Fruit fly (Drosophila melanogaster) whole organism, embryonic: Measurements from ENCODE around the gene Jhbp12.

Experiments used
- CG10209 ChIP-seq: fragments of 200-800 bp; sonication (Bioruptor generic); optimal IDR thresholded peaks from 3 replicates; lab custom pipeline; 2017; ENCODE audit warnings: missing biosample characterization, mild to moderate bottlenecking, missing genetic modification characterization, missing genetic modification reagents
- CG10267 ChIP-seq: fragments of 200-800 bp; sonication (Bioruptor generic); optimal IDR thresholded peaks from 2 replicates; lab custom pipeline; 2018; ENCODE audit warnings: missing biosample characterization, mild to moderate bottlenecking, missing genetic modification characterization, moderate library complexity
- CG10543 ChIP-seq: fragments of 200-800 bp; sonication (Bioruptor generic); optimal IDR thresholded peaks from 3 replicates; lab custom pipeline; 2017; ENCODE audit warnings: missing biosample characterization, mild to moderate bottlenecking, missing genetic modification characterization, moderate library complexity
- CG12071 ChIP-seq: fragments of 200-800 bp; sonication (Bioruptor generic); optimal IDR thresholded peaks from 3 replicates; lab custom pipeline; 2018; ENCODE audit warnings: missing biosample characterization, mild to moderate bottlenecking, missing genetic modification characterization
- CG12769 ChIP-seq: fragments of 200-800 bp; sonication (Bioruptor generic); optimal IDR thresholded peaks from 2 replicates; lab custom pipeline; 2019; ENCODE audit warnings: missing biosample characterization, mild to moderate bottlenecking, missing genetic modification characterization, moderate library complexity
- CG14014 ChIP-seq: fragments of 200-800 bp; sonication (Bioruptor generic); IDR thresholded peaks from 2 replicates; pipeline ENCODE4 v1.3.6; 2022; ENCODE audit warnings: missing biosample characterization, missing genetic modification characterization
- CG14860 ChIP-seq: fragments of 200-800 bp; sonication (Bioruptor generic); IDR thresholded peaks from 3 replicates; pipeline ENCODE4 v1.3.6; 2022; ENCODE audit warnings: missing biosample characterization, missing genetic modification characterization; ENCODE audit not compliant: partially characterized antibody
- CG15479 ChIP-seq: fragments of 200-800 bp; sonication (Bioruptor generic); optimal IDR thresholded peaks from 3 replicates; lab custom pipeline; 2019; ENCODE audit warnings: missing biosample characterization, mild to moderate bottlenecking, missing genetic modification characterization, moderate library complexity
- CG17385 ChIP-seq: fragments of 200-800 bp; sonication (Bioruptor generic); optimal IDR thresholded peaks from 3 replicates; lab custom pipeline; 2018; ENCODE audit warnings: missing biosample characterization, mild to moderate bottlenecking, missing genetic modification characterization
- CG18476 ChIP-seq: fragments of 200-800 bp; sonication (Bioruptor generic); optimal IDR thresholded peaks from 2 replicates; lab custom pipeline; 2016; ENCODE audit warnings: missing biosample characterization, mild to moderate bottlenecking, missing genetic modification characterization
- CG2678 ChIP-seq: fragments of 200-800 bp; sonication (Bioruptor generic); optimal IDR thresholded peaks from 3 replicates; lab custom pipeline; 2019; ENCODE audit warnings: missing biosample characterization, mild to moderate bottlenecking, missing genetic modification characterization, moderate library complexity
- CG31388 ChIP-seq: fragments of 200-800 bp; sonication (Bioruptor generic); optimal IDR thresholded peaks from 2 replicates; lab custom pipeline; 2016; ENCODE audit warnings: missing biosample characterization, missing genetic modification characterization
- CG3163 ChIP-seq: fragments of 200-800 bp; sonication (Bioruptor generic); optimal IDR thresholded peaks from 3 replicates; lab custom pipeline; 2016; ENCODE audit warnings: missing biosample characterization, missing genetic modification characterization
- CG4328 ChIP-seq: fragments of 200-800 bp; sonication (Bioruptor generic); optimal IDR thresholded peaks from 3 replicates; lab custom pipeline; 2017; ENCODE audit warnings: missing biosample characterization, missing genetic modification reagents, missing genetic modification characterization
- CG6175 ChIP-seq: fragments of 200-800 bp; sonication (Bioruptor generic); IDR thresholded peaks from 3 replicates; pipeline ENCODE4 v1.3.6; 2022; ENCODE audit warnings: missing biosample characterization, missing genetic modification characterization
- CG6689 ChIP-seq: fragments of 200-800 bp; sonication (Bioruptor generic); IDR thresholded peaks from 2 replicates; pipeline ENCODE4 v1.3.6; 2022; ENCODE audit warnings: missing biosample characterization, missing genetic modification characterization
- CG7928 ChIP-seq: fragments of 200-800 bp; sonication (Bioruptor generic); optimal IDR thresholded peaks from 2 replicates; lab custom pipeline; 2017; ENCODE audit warnings: missing biosample characterization, mild to moderate bottlenecking, missing genetic modification characterization
- CG9817 ChIP-seq: fragments of 200-800 bp; sonication (Bioruptor generic); optimal IDR thresholded peaks from 2 replicates; lab custom pipeline; 2018; ENCODE audit warnings: missing biosample characterization, mild to moderate bottlenecking, missing genetic modification characterization, moderate library complexity
- D19A ChIP-seq: fragments of 200-800 bp; optimal IDR thresholded peaks from 3 replicates; lab custom pipeline; 2019; ENCODE audit warnings: missing biosample characterization, mild to moderate bottlenecking, missing genetic modification characterization, moderate library complexity
- Dek ChIP-seq: fragments of 200-800 bp; sonication (Bioruptor generic); optimal IDR thresholded peaks from 3 replicates; lab custom pipeline; 2019; ENCODE audit warnings: missing biosample characterization, mild to moderate bottlenecking, missing genetic modification characterization, moderate library complexity
- Dp ChIP-seq: fragments of 200-800 bp; sonication (Bioruptor generic); optimal IDR thresholded peaks from 2 replicates; lab custom pipeline; 2018; ENCODE audit warnings: missing biosample characterization, mild to moderate bottlenecking, missing genetic modification characterization, moderate library complexity
- Drgx ChIP-seq: fragments of 200-800 bp; sonication (Bioruptor generic); IDR thresholded peaks from 2 replicates; pipeline ENCODE4 v1.3.6; 2022; ENCODE audit warnings: missing biosample characterization, missing genetic modification characterization
- E2f1 ChIP-seq: fragments of 200-800 bp; sonication (Bioruptor generic); IDR thresholded peaks from 2 replicates; pipeline ENCODE4 v1.3.6; 2022; ENCODE audit warnings: missing biosample characterization, missing genetic modification characterization
- Lhr ChIP-seq: fragments of 200-800 bp; sonication (Bioruptor generic); optimal IDR thresholded peaks from 3 replicates; lab custom pipeline; 2017; ENCODE audit warnings: mild to moderate bottlenecking, missing biosample characterization, missing genetic modification reagents, missing genetic modification characterization
- Neu2 ChIP-seq: fragments of 200-800 bp; sonication (Bioruptor generic); optimal IDR thresholded peaks from 3 replicates; lab custom pipeline; 2016; ENCODE audit warnings: missing biosample characterization, missing genetic modification characterization, borderline replicate concordance
- Nf-YC ChIP-seq: fragments of 200-800 bp; optimal IDR thresholded peaks from 3 replicates; lab custom pipeline; 2019; ENCODE audit warnings: missing biosample characterization, mild to moderate bottlenecking, missing genetic modification characterization, moderate library complexity
- amos ChIP-seq: fragments of 200-800 bp; sonication (Bioruptor generic); IDR thresholded peaks from 2 replicates; pipeline ENCODE4 v1.3.6; 2022; ENCODE audit warnings: missing biosample characterization, missing genetic modification characterization; ENCODE audit not compliant: partially characterized antibody
- ap ChIP-seq: fragments of 200-800 bp; sonication (Bioruptor generic); IDR thresholded peaks from 2 replicates; pipeline ENCODE4 v1.3.6; 2022; ENCODE audit warnings: missing biosample characterization, missing genetic modification characterization
- ara ChIP-seq: fragments of 200-800 bp; sonication (Bioruptor generic); IDR thresholded peaks from 2 replicates; pipeline ENCODE4 v1.3.6; 2022; ENCODE audit warnings: missing biosample characterization, missing genetic modification characterization
- ash1 ChIP-seq: fragments of 200-800 bp; sonication (Bioruptor generic); optimal IDR thresholded peaks from 2 replicates; lab custom pipeline; 2018; ENCODE audit warnings: missing biosample characterization, mild to moderate bottlenecking, missing genetic modification characterization
- bbx ChIP-seq: fragments of 200-800 bp; sonication (Bioruptor generic); IDR thresholded peaks from 2 replicates; pipeline ENCODE4 v1.3.6; 2022; ENCODE audit warnings: missing biosample characterization, missing genetic modification characterization; ENCODE audit not compliant: partially characterized antibody
- dmrt99B ChIP-seq: fragments of 200-800 bp; sonication (Bioruptor generic); optimal IDR thresholded peaks from 2 replicates; lab custom pipeline; 2018; ENCODE audit warnings: missing biosample characterization, mild to moderate bottlenecking, missing genetic modification characterization, moderate library complexity
- fru ChIP-seq: fragments of >200 bp; optimal IDR thresholded peaks from 2 replicates; lab custom pipeline; 2017
- gem ChIP-seq: fragments of 200-800 bp; sonication (Bioruptor generic); optimal IDR thresholded peaks from 2 replicates; lab custom pipeline; 2019; ENCODE audit warnings: missing biosample characterization, mild to moderate bottlenecking, missing genetic modification characterization, moderate library complexity
- gsb ChIP-seq: fragments of 200-800 bp; sonication (Bioruptor generic); IDR thresholded peaks from 2 replicates; pipeline ENCODE4 v1.3.6; 2022; ENCODE audit warnings: missing biosample characterization, missing genetic modification characterization
- h ChIP-seq: fragments of >200 bp; optimal IDR thresholded peaks from 2 replicates; lab custom pipeline; 2017
- hbn ChIP-seq: fragments of 200-800 bp; sonication (Bioruptor generic); IDR thresholded peaks from 2 replicates; pipeline ENCODE4 v1.3.6; 2022; ENCODE audit warnings: missing biosample characterization, missing genetic modification characterization; ENCODE audit not compliant: partially characterized antibody
- jing ChIP-seq: fragments of 200-800 bp; sonication (Bioruptor generic); optimal IDR thresholded peaks from 2 replicates; lab custom pipeline; 2018; ENCODE audit warnings: missing biosample characterization, mild to moderate bottlenecking, missing genetic modification characterization
- lov ChIP-seq, 2 experiments: fragments of 200-800 bp in 1 of 2; fragments of >200 bp in 1 of 2; sonication (Bioruptor generic) in 1 of 2; IDR thresholded peaks in 1 of 2; optimal IDR thresholded peaks in 1 of 2; 2 replicates in 1 of 2; 3 replicates in 1 of 2; pipeline versions ENCODE4 v1.3.6 to Lab custom; 2017 to 2022; ENCODE audit warnings: missing biosample characterization in 1 of 2, missing genetic modification characterization in 1 of 2
- maf-S ChIP-seq: fragments of 200-800 bp; sonication (Bioruptor generic); optimal IDR thresholded peaks from 2 replicates; lab custom pipeline; 2016; ENCODE audit warnings: missing biosample characterization, missing genetic modification characterization
- mirr ChIP-seq: fragments of 200-800 bp; sonication (Bioruptor generic); optimal IDR thresholded peaks from 3 replicates; lab custom pipeline; 2018; ENCODE audit warnings: missing biosample characterization, mild to moderate bottlenecking, missing genetic modification characterization
- prd ChIP-seq, 3 experiments: fragments of >200 bp in 2 of 3; fragments of 200-800 bp in 1 of 3; sonication (Bioruptor generic) in 1 of 3; optimal IDR thresholded peaks in 2 of 3; IDR thresholded peaks in 1 of 3; 2 replicates in 2 of 3; 3 replicates in 1 of 3; pipeline versions ENCODE4 v1.3.6 to Lab custom; 2017 to 2022; ENCODE audit warnings: missing biosample characterization in 1 of 3, missing genetic modification characterization in 1 of 3
- pzg ChIP-seq: fragments of 200-800 bp; sonication (Bioruptor generic); optimal IDR thresholded peaks from 3 replicates; lab custom pipeline; 2018; ENCODE audit warnings: missing biosample characterization, mild to moderate bottlenecking, missing genetic modification characterization, moderate library complexity
- schlank ChIP-seq: fragments of 200-800 bp; sonication (Bioruptor generic); optimal IDR thresholded peaks from 2 replicates; lab custom pipeline; 2018; ENCODE audit warnings: missing biosample characterization, mild to moderate bottlenecking, missing genetic modification characterization
- sim ChIP-seq: fragments of 200-800 bp; sonication (Bioruptor generic); IDR thresholded peaks from 2 replicates; pipeline ENCODE4 v1.3.6; 2022; ENCODE audit warnings: missing biosample characterization, missing genetic modification characterization
- toy ChIP-seq: fragments of 200-800 bp; sonication (Bioruptor generic); IDR thresholded peaks from 2 replicates; pipeline ENCODE4 v1.3.6; 2022; ENCODE audit warnings: missing biosample characterization, missing genetic modification characterization
- vnd ChIP-seq: fragments of 200-800 bp; sonication (Bioruptor generic); IDR thresholded peaks from 3 replicates; pipeline ENCODE4 v1.3.6; 2022; ENCODE audit warnings: missing biosample characterization, missing genetic modification characterization; ENCODE audit not compliant: partially characterized antibody

Jhbp12 gene

dm6 chr3R:24543676-24544277 is 19.2 kb downstream of the Jhbp12 start, which contains the start of gene Cftr (continued):
- TF ChIP-seq dmrt99B (tag; lab: Kevin White, UChicago) (peak; percentile 5), ara (GFP tag; lab: Robert Waterston, UW) (no peak), CG12071 (peak; percentile 77)

dm6 chr3R:24544388-24544787 is 19.8 kb downstream of the Jhbp12 start, which contains the start of gene Esyt2:
Gene Esyt2 (plus strand): TSS chr3R:24544719.
- TF ChIP-seq Nf-YC (no peak), D19A (tag; lab: Kevin White, UChicago) (peak; percentile 15), CG10267 (tag; lab: Kevin White, UChicago) (no peak), CG7928 (no peak), bbx (GFP tag; lab: Robert Waterston, UW) (peak; percentile 20; the same call in 1 of the 2 replicates), E2f1 (GFP tag; lab: Robert Waterston, UW) (peak; percentile 86), CG10543 (GFP tag; lab: Kevin White, UChicago) (no peak), pzg (GFP tag; lab: Kevin White, UChicago) (no peak), Dek (tag; lab: Kevin White, UChicago) (peak; percentile 66), schlank (no peak), gem (tag; lab: Kevin White, UChicago) (peak; percentile 72), toy (GFP tag; lab: Robert Waterston, UW) (0 out of 2 replicates have a peak, but pooled peaks have one; percentile 35), CG31388 (GFP tag; lab: Kevin White, UChicago) (no peak), CG14014 (GFP tag; lab: Robert Waterston, UW) (peak; percentile 28; the same call in 1 of the 2 replicates), CG3163 (GFP tag; lab: Kevin White, UChicago) (no peak), prd (optimal IDR thresholded peaks at IDR 0.05; lab: Kevin White, UChicago) (no peak), prd (GFP tag; IDR thresholded peaks at IDR 0.05; lab: Robert Waterston, UW) (peak; percentile 27; the same call in 1 of the 3 replicates), CG15479 (GFP tag; lab: Kevin White, UChicago) (no peak), hbn (GFP tag; lab: Robert Waterston, UW) (no peak), Dp (GFP tag; lab: Kevin White, UChicago) (peak; percentile 56), mirr (peak; percentile 69), CG10209 (GFP tag; lab: Kevin White, UChicago) (peak; percentile 58), Lhr (GFP tag; lab: Kevin White, UChicago) (no peak), CG6175 (GFP tag; lab: Robert Waterston, UW) (no peak), vnd (GFP tag; lab: Robert Waterston, UW) (no peak), Neu2 (GFP tag; lab: Kevin White, UChicago) (no peak), jing (GFP tag; lab: Kevin White, UChicago) (no peak), CG6689 (peak; percentile 39; the same call in 1 of the 2 replicates), h (lab: Kevin White, UChicago) (no peak), CG2678 (tag; lab: Kevin White, UChicago) (peak; percentile 64), CG9817 (tag; lab: Kevin White, UChicago) (no peak), ash1 (GFP tag; lab: Kevin White, UChicago) (no peak), amos (GFP tag; lab: Robert Waterston, UW) (no peak), CG17385 (no peak), CG14860 (GFP tag; lab: Robert Waterston, UW) (no peak), CG12769 (tag; lab: Kevin White, UChicago) (peak; percentile 37), gsb (GFP tag; lab: Robert Waterston, UW) (no peak), maf-S (GFP tag; lab: Kevin White, UChicago) (no peak), ap (peak; percentile 43; the same call in 1 of the 2 replicates), sim (GFP tag; lab: Robert Waterston, UW) (no peak), lov (optimal IDR thresholded peaks at IDR 0.05; lab: Kevin White, UChicago) (no peak), lov (GFP tag; IDR thresholded peaks at IDR 0.05; lab: Robert Waterston, UW) (no peak), CG18476 (GFP tag; lab: Kevin White, UChicago) (no peak), Drgx (GFP tag; lab: Robert Waterston, UW) (peak; percentile 71), fru (lab: Kevin White, UChicago) (no peak), CG4328 (GFP tag; lab: Kevin White, UChicago) (no peak)
